Fruit fly (Drosophila melanogaster) whole organism, embryonic: ENCODE results near the gene TwdlC.

Experiments used
- BtbVII ChIP-seq: fragments of 200-800 bp; sonication (Bioruptor generic); optimal IDR thresholded peaks from 3 replicates; lab custom pipeline; 2017; ENCODE audit warnings: missing biosample characterization, mild to moderate bottlenecking, missing genetic modification characterization
- CG11247 ChIP-seq: fragments of 200-800 bp; sonication (Bioruptor generic); IDR thresholded peaks from 2 replicates; pipeline ENCODE4 v1.3.6; 2022; ENCODE audit warnings: missing biosample characterization, missing genetic modification characterization
- CG1233 ChIP-seq: fragments of 200-800 bp; sonication (Bioruptor generic); optimal IDR thresholded peaks from 4 replicates; lab custom pipeline; 2018; ENCODE audit warnings: missing biosample characterization, mild to moderate bottlenecking, missing genetic modification characterization
- CG13775 ChIP-seq: fragments of 200-800 bp; sonication (Bioruptor generic); optimal IDR thresholded peaks from 3 replicates; lab custom pipeline; 2017; ENCODE audit warnings: missing biosample characterization, mild to moderate bottlenecking, missing genetic modification characterization
- CG13894 ChIP-seq: fragments of 200-800 bp; sonication (Bioruptor generic); optimal IDR thresholded peaks from 3 replicates; lab custom pipeline; 2018; ENCODE audit warnings: missing biosample characterization, mild to moderate bottlenecking, missing genetic modification characterization, moderate library complexity
- CG14014 ChIP-seq: fragments of 200-800 bp; sonication (Bioruptor generic); IDR thresholded peaks from 2 replicates; pipeline ENCODE4 v1.3.6; 2022; ENCODE audit warnings: missing biosample characterization, missing genetic modification characterization
- CG14667 ChIP-seq: fragments of 200-800 bp; sonication (Bioruptor generic); IDR thresholded peaks from 2 replicates; pipeline ENCODE4 v1.3.6; 2022; ENCODE audit warnings: missing biosample characterization, missing genetic modification characterization
- CG17829 ChIP-seq: fragments of 200-800 bp; optimal IDR thresholded peaks from 2 replicates; lab custom pipeline; 2019; ENCODE audit warnings: missing biosample characterization, mild to moderate bottlenecking, missing genetic modification characterization, moderate library complexity
- CG1792 ChIP-seq: fragments of 200-800 bp; sonication (Bioruptor generic); optimal IDR thresholded peaks from 2 replicates; lab custom pipeline; 2016; ENCODE audit warnings: missing biosample characterization, missing genetic modification characterization
- CG18011 ChIP-seq: fragments of 200-800 bp; sonication (Bioruptor generic); optimal IDR thresholded peaks from 2 replicates; lab custom pipeline; 2017; ENCODE audit warnings: missing biosample characterization, missing genetic modification characterization, mild to moderate bottlenecking, moderate library complexity, missing genotype
- CG31224 ChIP-seq: fragments of 200-800 bp; sonication (Bioruptor generic); IDR thresholded peaks from 2 replicates; pipeline ENCODE4 v1.3.6; 2022; ENCODE audit warnings: missing biosample characterization, missing genetic modification characterization
- CG31441 ChIP-seq: fragments of 200-800 bp; sonication (Bioruptor generic); IDR thresholded peaks from 2 replicates; pipeline ENCODE4 v1.3.6; 2022; ENCODE audit warnings: missing biosample characterization, missing genetic modification characterization
- CG3281 ChIP-seq: fragments of 200-800 bp; sonication (Bioruptor generic); optimal IDR thresholded peaks from 3 replicates; lab custom pipeline; 2017; ENCODE audit warnings: missing biosample characterization, mild to moderate bottlenecking, missing genetic modification characterization
- CG4282 ChIP-seq: fragments of 200-800 bp; sonication (Bioruptor generic); optimal IDR thresholded peaks from 2 replicates; lab custom pipeline; 2016; ENCODE audit warnings: missing biosample characterization, missing genetic modification characterization
- CG7372 ChIP-seq: fragments of 200-800 bp; sonication (Bioruptor generic); IDR thresholded peaks from 2 replicates; pipeline ENCODE4 v1.3.6; 2022; ENCODE audit warnings: missing biosample characterization, missing genetic modification characterization
- CG7786 ChIP-seq: fragments of 200-800 bp; sonication (Bioruptor generic); optimal IDR thresholded peaks from 2 replicates; lab custom pipeline; 2016; ENCODE audit warnings: missing biosample characterization, missing genetic modification characterization
- CG7987 ChIP-seq: fragments of 200-800 bp; sonication (Bioruptor generic); optimal IDR thresholded peaks from 2 replicates; lab custom pipeline; 2018; ENCODE audit warnings: missing biosample characterization, mild to moderate bottlenecking, missing genetic modification characterization, moderate library complexity
- Camta ChIP-seq: fragments of 200-800 bp; sonication (Bioruptor generic); optimal IDR thresholded peaks from 2 replicates; lab custom pipeline; 2016; ENCODE audit warnings: missing biosample characterization, missing genetic modification characterization
- Dad ChIP-seq: fragments of 200-800 bp; sonication (Bioruptor generic); optimal IDR thresholded peaks from 3 replicates; lab custom pipeline; 2016; ENCODE audit warnings: missing biosample characterization, missing genetic modification characterization
- Dbx ChIP-seq: fragments of 200-800 bp; sonication (Bioruptor generic); IDR thresholded peaks from 3 replicates; pipeline ENCODE4 v1.3.6; 2022; ENCODE audit warnings: missing biosample characterization, missing genetic modification characterization
- Dip3 ChIP-seq: fragments of 200-800 bp; sonication (Bioruptor generic); optimal IDR thresholded peaks from 3 replicates; lab custom pipeline; 2016; ENCODE audit warnings: missing biosample characterization, missing genetic modification characterization
- Kr ChIP-seq: fragments of 200-800 bp; sonication (Bioruptor generic); optimal IDR thresholded peaks from 2 replicates; lab custom pipeline; 2017; ENCODE audit warnings: missing biosample characterization, mild to moderate bottlenecking, missing genetic modification characterization
- Mrtf ChIP-seq: fragments of 200-800 bp; sonication (Bioruptor generic); IDR thresholded peaks from 3 replicates; pipeline ENCODE4 v1.3.6; 2022; ENCODE audit warnings: missing biosample characterization, missing genetic modification characterization
- Rfx ChIP-seq: fragments of 200-800 bp; sonication (Bioruptor generic); IDR thresholded peaks from 2 replicates; pipeline ENCODE4 v1.3.6; 2022; ENCODE audit warnings: missing biosample characterization, missing genetic modification characterization
- Rx ChIP-seq: fragments of 200-800 bp; sonication (Bioruptor generic); IDR thresholded peaks from 2 replicates; pipeline ENCODE4 v1.3.6; 2022; ENCODE audit warnings: missing biosample characterization, missing genetic modification characterization
- Side ChIP-seq: fragments of 200-800 bp; sonication (Bioruptor generic); optimal IDR thresholded peaks from 2 replicates; lab custom pipeline; 2016; ENCODE audit warnings: missing biosample characterization, missing genetic modification characterization
- Six4 ChIP-seq: fragments of 200-800 bp; sonication (Bioruptor generic); optimal IDR thresholded peaks from 2 replicates; lab custom pipeline; 2016; ENCODE audit warnings: missing biosample characterization, missing genetic modification characterization
- Stat92E ChIP-seq, 3 experiments: fragments of >200 bp in 2 of 3; fragments of 200-800 bp in 1 of 3; sonication (Bioruptor generic) in 1 of 3; optimal IDR thresholded peaks; 2 replicates each; lab custom pipeline; 2017 to 2019; ENCODE audit warnings: missing biosample characterization in 3 of 3, missing genetic modification characterization in 3 of 3, mild to moderate bottlenecking in 1 of 3, moderate library complexity in 1 of 3
- Usf ChIP-seq: fragments of 200-800 bp; sonication (Bioruptor generic); optimal IDR thresholded peaks from 2 replicates; lab custom pipeline; 2017; ENCODE audit warnings: missing genotype, missing biosample characterization, missing genetic modification characterization
- Xrp1 ChIP-seq: fragments of 200-800 bp; sonication (Bioruptor generic); IDR thresholded peaks from 2 replicates; pipeline ENCODE4 v1.3.6; 2022; ENCODE audit warnings: missing biosample characterization, missing genetic modification characterization
- bsh ChIP-seq, 2 experiments: fragments of 200-800 bp; sonication (Bioruptor generic); optimal IDR thresholded peaks; 2 replicates each; lab custom pipeline; 2017 to 2018; ENCODE audit warnings: mild to moderate bottlenecking in 2 of 2, missing biosample characterization in 2 of 2, missing genetic modification characterization in 2 of 2, moderate library complexity in 1 of 2
- crol ChIP-seq: fragments of 200-800 bp; sonication (Bioruptor generic); IDR thresholded peaks from 2 replicates; pipeline ENCODE4 v1.3.6; 2022; ENCODE audit warnings: missing biosample characterization, missing genetic modification characterization
- dan ChIP-seq: fragments of 200-800 bp; sonication (Bioruptor generic); IDR thresholded peaks from 2 replicates; pipeline ENCODE4 v1.3.6; 2022; ENCODE audit warnings: missing biosample characterization, missing genetic modification characterization
- dm ChIP-seq: fragments of 200-800 bp; sonication (Bioruptor generic); optimal IDR thresholded peaks from 3 replicates; lab custom pipeline; 2016; ENCODE audit warnings: missing biosample characterization, missing genetic modification characterization
- hb ChIP-seq: fragments of 200-800 bp; sonication (Bioruptor generic); IDR thresholded peaks from 3 replicates; pipeline ENCODE4 v1.3.6; 2022; ENCODE audit warnings: missing biosample characterization, missing genetic modification characterization; ENCODE audit not compliant: partially characterized antibody
- lab ChIP-seq: fragments of 200-800 bp; sonication (Bioruptor generic); optimal IDR thresholded peaks from 3 replicates; lab custom pipeline; 2017; ENCODE audit warnings: missing biosample characterization, missing genetic modification characterization, mild to moderate bottlenecking, moderate library complexity, missing genetic modification reagents
- lola ChIP-seq, 3 experiments: fragments of >200 bp in 2 of 3; fragments of 200-800 bp in 1 of 3; sonication (Bioruptor generic) in 1 of 3; optimal IDR thresholded peaks; 2 replicates each; lab custom pipeline; 2017 to 2019; ENCODE audit warnings: missing biosample characterization in 3 of 3, missing genetic modification characterization in 3 of 3, mild to moderate bottlenecking in 1 of 3, moderate library complexity in 1 of 3
- mld ChIP-seq: fragments of 200-800 bp; sonication (Bioruptor generic); IDR thresholded peaks from 3 replicates; pipeline ENCODE4 v1.3.6; 2022; ENCODE audit warnings: missing biosample characterization, missing genetic modification characterization; ENCODE audit not compliant: partially characterized antibody
- nau ChIP-seq: fragments of 200-800 bp; sonication (Bioruptor generic); optimal IDR thresholded peaks from 3 replicates; lab custom pipeline; 2017; ENCODE audit warnings: missing biosample characterization, mild to moderate bottlenecking, missing genetic modification characterization, missing genetic modification reagents
- pfk ChIP-seq: fragments of 200-800 bp; sonication (Bioruptor generic); optimal IDR thresholded peaks from 2 replicates; lab custom pipeline; 2018; ENCODE audit warnings: missing biosample characterization, mild to moderate bottlenecking, missing genetic modification characterization, moderate library complexity
- psq ChIP-seq: fragments of 200-800 bp; sonication (Bioruptor generic); optimal IDR thresholded peaks from 2 replicates; lab custom pipeline; 2017; ENCODE audit warnings: missing biosample characterization, missing genetic modification characterization
- pum ChIP-seq: fragments of 200-800 bp; sonication (Bioruptor generic); optimal IDR thresholded peaks from 2 replicates; lab custom pipeline; 2016; ENCODE audit warnings: missing biosample characterization, missing genetic modification characterization
- run ChIP-seq: fragments of 200-800 bp; sonication (Bioruptor generic); optimal IDR thresholded peaks from 3 replicates; lab custom pipeline; 2018; ENCODE audit warnings: missing biosample characterization, mild to moderate bottlenecking, missing genetic modification characterization
- scrt ChIP-seq: fragments of 200-800 bp; sonication (Bioruptor generic); optimal IDR thresholded peaks from 2 replicates; lab custom pipeline; 2018; ENCODE audit warnings: missing biosample characterization, mild to moderate bottlenecking, missing genetic modification characterization, moderate library complexity
- sens-2 ChIP-seq: fragments of 200-800 bp; sonication (Bioruptor generic); IDR thresholded peaks from 2 replicates; pipeline ENCODE4 v1.3.6; 2022; ENCODE audit warnings: missing biosample characterization, missing genetic modification characterization
- sr ChIP-seq: fragments of 200-800 bp; sonication (Bioruptor generic); IDR thresholded peaks from 3 replicates; pipeline ENCODE4 v1.3.6; 2022; ENCODE audit warnings: missing biosample characterization, missing genetic modification characterization
- ssp ChIP-seq: fragments of 200-800 bp; sonication (Bioruptor generic); IDR thresholded peaks from 2 replicates; pipeline ENCODE4 v1.3.6; 2022; ENCODE audit warnings: missing biosample characterization, missing genetic modification characterization
- stc ChIP-seq: fragments of 200-800 bp; sonication (Bioruptor generic); IDR thresholded peaks from 2 replicates; pipeline ENCODE4 v1.3.6; 2022; ENCODE audit warnings: missing biosample characterization, missing genetic modification characterization
- tx ChIP-seq: fragments of 200-800 bp; sonication (Bioruptor generic); optimal IDR thresholded peaks from 2 replicates; lab custom pipeline; 2016; ENCODE audit warnings: missing biosample characterization, missing genetic modification characterization
- yki ChIP-seq: fragments of >200 bp; optimal IDR thresholded peaks from 3 replicates; lab custom pipeline; 2018

TwdlC gene

dm6 chr3R:26954020-26954672, 40.5 kb upstream of the TwdlC start (continued):
- no peak for TF ChIP-seq dm (GFP tag; lab: Kevin White, UChicago)
- TF ChIP-seq CG14667 (GFP tag; lab: Robert Waterston, UW), result peak; percentile 83
- TF ChIP-seq lola (GFP tag; optimal IDR thresholded peaks at IDR 0.05; lab: Kevin White, UChicago), result peak in 1 of 3 experiments; percentile 52
- TF ChIP-seq mld (GFP tag; lab: Robert Waterston, UW), result no peak
- peak; percentile 88 for TF ChIP-seq stc (GFP tag; lab: Robert Waterston, UW)
- peak; percentile 70 for TF ChIP-seq Rx (GFP tag; lab: Robert Waterston, UW)
- peak; percentile 74 for TF ChIP-seq Rfx
- no peak for TF ChIP-seq sens-2 (GFP tag; lab: Robert Waterston, UW)
- peak; percentile 64 for TF ChIP-seq run
- no peak for TF ChIP-seq tx (GFP tag; lab: Kevin White, UChicago)
- peak; percentile 51 for TF ChIP-seq scrt
- peak; percentile 85 for TF ChIP-seq lab (GFP tag; lab: Kevin White, UChicago)
- TF ChIP-seq CG13775, result peak; percentile 54
- no peak for TF ChIP-seq Kr (GFP tag; lab: Kevin White, UChicago)
- TF ChIP-seq Usf (GFP tag; lab: Kevin White, UChicago), result peak; percentile 60
- 0 out of 2 replicates have a peak, but pooled peaks have one; percentile 41 for TF ChIP-seq CG31224 (GFP tag; lab: Robert Waterston, UW)
- no peak for TF ChIP-seq Dad (GFP tag; lab: Kevin White, UChicago)
- TF ChIP-seq CG3281 (GFP tag; lab: Kevin White, UChicago), result peak; percentile 44
- TF ChIP-seq Xrp1, result peak; percentile 89
- TF ChIP-seq CG14014 (GFP tag; lab: Robert Waterston, UW), result peak; percentile 50
- TF ChIP-seq CG1233, result peak; percentile 62
- no peak for TF ChIP-seq dan (GFP tag; lab: Robert Waterston, UW)
- peak; percentile 88 to 92 for TF ChIP-seq bsh (GFP tag; optimal IDR thresholded peaks at IDR 0.05; lab: Kevin White, UChicago)
- TF ChIP-seq CG31441 (GFP tag; lab: Robert Waterston, UW), result peak; percentile 81
- TF ChIP-seq ssp (GFP tag; lab: Robert Waterston, UW), result peak; percentile 78
- TF ChIP-seq CG1792, result no peak
- TF ChIP-seq pum (GFP tag; lab: Kevin White, UChicago), result no peak
- TF ChIP-seq CG13894 (tag; lab: Kevin White, UChicago), result no peak
- TF ChIP-seq sr (GFP tag; lab: Robert Waterston, UW), result peak; percentile 40; the same call in 2 of the 3 replicates
- TF ChIP-seq Mrtf, result peak; percentile 71; the same call in 2 of the 3 replicates
- peak; percentile 60 for TF ChIP-seq CG7372 (GFP tag; lab: Robert Waterston, UW)
- TF ChIP-seq Dip3 (GFP tag; lab: Kevin White, UChicago), result peak; percentile 5
- TF ChIP-seq Stat92E (GFP tag; optimal IDR thresholded peaks at IDR 0.05; lab: Kevin White, UChicago), result peak in 1 of 3 experiments; percentile 23
- TF ChIP-seq pfk (GFP tag; lab: Kevin White, UChicago), result no peak
- TF ChIP-seq CG7987 (GFP tag; lab: Kevin White, UChicago), result peak; percentile 13
- peak; percentile 16 for TF ChIP-seq Camta
- peak; percentile 62; the same call in 1 of the 3 replicates for TF ChIP-seq Dbx
- TF ChIP-seq yki (lab: Kevin White, UChicago), result no peak
- TF ChIP-seq CG17829, result peak; percentile 73
- peak; percentile 89 for TF ChIP-seq psq
- no peak for TF ChIP-seq crol
- no peak for TF ChIP-seq hb (GFP tag; lab: Robert Waterston, UW)
- TF ChIP-seq Six4 (GFP tag; lab: Kevin White, UChicago), result peak; percentile 72
- TF ChIP-seq CG18011 (GFP tag; lab: Kevin White, UChicago), result no peak
- TF ChIP-seq Side (GFP tag; lab: Kevin White, UChicago), result no peak
- peak; percentile 38 for TF ChIP-seq BtbVII (GFP tag; lab: Kevin White, UChicago)
- no peak for TF ChIP-seq CG7786
- TF ChIP-seq CG11247, result peak; percentile 63; the same call in 1 of the 2 replicates
- TF ChIP-seq CG4282 (GFP tag; lab: Kevin White, UChicago), result no peak
- peak; percentile 48 for TF ChIP-seq nau
